Fruit fly (Drosophila melanogaster) whole organism, embryonic: ENCODE measurements around the gene THADA.

Experiments
- Ada2b ChIP-seq: fragments of 200-800 bp; sonication (Bioruptor generic); IDR thresholded peaks from 2 replicates; pipeline ENCODE4 v1.3.6; 2022; ENCODE audit warnings: missing biosample characterization, missing genetic modification characterization
- C15 ChIP-seq: fragments of 200-800 bp; sonication (Bioruptor generic); IDR thresholded peaks from 3 replicates; pipeline ENCODE4 v1.3.6; 2022; ENCODE audit warnings: missing biosample characterization, missing genetic modification characterization
- CG10147 ChIP-seq: fragments of 200-800 bp; sonication (Bioruptor generic); optimal IDR thresholded peaks from 2 replicates; lab custom pipeline; 2019; ENCODE audit warnings: missing biosample characterization, mild to moderate bottlenecking, missing genetic modification characterization, moderate library complexity
- CG10274 ChIP-seq: fragments of 200-800 bp; sonication (Bioruptor generic); optimal IDR thresholded peaks from 3 replicates; lab custom pipeline; 2017; ENCODE audit warnings: missing biosample characterization, mild to moderate bottlenecking, missing genetic modification characterization
- CG11085 ChIP-seq: fragments of 200-800 bp; sonication (Bioruptor generic); IDR thresholded peaks from 2 replicates; pipeline ENCODE4 v1.3.6; 2022; ENCODE audit warnings: missing biosample characterization, missing genetic modification characterization
- CG11247 ChIP-seq: fragments of 200-800 bp; sonication (Bioruptor generic); IDR thresholded peaks from 2 replicates; pipeline ENCODE4 v1.3.6; 2022; ENCODE audit warnings: missing biosample characterization, missing genetic modification characterization
- CG12071 ChIP-seq: fragments of 200-800 bp; sonication (Bioruptor generic); optimal IDR thresholded peaks from 3 replicates; lab custom pipeline; 2018; ENCODE audit warnings: missing biosample characterization, mild to moderate bottlenecking, missing genetic modification characterization
- CG12219 ChIP-seq: fragments of 200-800 bp; sonication (Bioruptor generic); optimal IDR thresholded peaks from 3 replicates; lab custom pipeline; 2018; ENCODE audit warnings: missing biosample characterization, mild to moderate bottlenecking, missing genetic modification characterization
- CG12659 ChIP-seq: fragments of 200-800 bp; sonication (Bioruptor generic); optimal IDR thresholded peaks from 3 replicates; lab custom pipeline; 2017; ENCODE audit warnings: mild to moderate bottlenecking, missing biosample characterization, missing genetic modification reagents, missing genetic modification characterization
- CG13894 ChIP-seq: fragments of 200-800 bp; sonication (Bioruptor generic); optimal IDR thresholded peaks from 3 replicates; lab custom pipeline; 2018; ENCODE audit warnings: missing biosample characterization, mild to moderate bottlenecking, missing genetic modification characterization, moderate library complexity
- CG14050 ChIP-seq: fragments of 200-800 bp; sonication (Bioruptor generic); IDR thresholded peaks from 3 replicates; pipeline ENCODE4 v1.3.6; 2022; ENCODE audit warnings: missing biosample characterization, missing genetic modification characterization
- CG14667 ChIP-seq: fragments of 200-800 bp; sonication (Bioruptor generic); IDR thresholded peaks from 2 replicates; pipeline ENCODE4 v1.3.6; 2022; ENCODE audit warnings: missing biosample characterization, missing genetic modification characterization
- CG17186 ChIP-seq: fragments of 200-800 bp; sonication (Bioruptor generic); optimal IDR thresholded peaks from 3 replicates; lab custom pipeline; 2017; ENCODE audit warnings: missing biosample characterization, missing genetic modification reagents, missing genetic modification characterization
- CG17359 ChIP-seq: fragments of 200-800 bp; sonication (Bioruptor generic); optimal IDR thresholded peaks from 3 replicates; lab custom pipeline; 2018; ENCODE audit warnings: missing biosample characterization, mild to moderate bottlenecking, missing genetic modification characterization, moderate library complexity
- CG17385 ChIP-seq: fragments of 200-800 bp; sonication (Bioruptor generic); optimal IDR thresholded peaks from 3 replicates; lab custom pipeline; 2018; ENCODE audit warnings: missing biosample characterization, mild to moderate bottlenecking, missing genetic modification characterization
- CG31224 ChIP-seq: fragments of 200-800 bp; sonication (Bioruptor generic); IDR thresholded peaks from 2 replicates; pipeline ENCODE4 v1.3.6; 2022; ENCODE audit warnings: missing biosample characterization, missing genetic modification characterization
- CG34224 ChIP-seq: fragments of 200-800 bp; sonication (Bioruptor generic); IDR thresholded peaks from 3 replicates; pipeline ENCODE4 v1.3.6; 2022; ENCODE audit warnings: missing biosample characterization, missing genetic modification characterization; ENCODE audit not compliant: partially characterized antibody
- CG4424 ChIP-seq: fragments of 200-800 bp; sonication (Bioruptor generic); optimal IDR thresholded peaks from 3 replicates; lab custom pipeline; 2016; ENCODE audit warnings: missing biosample characterization, missing genetic modification characterization
- CG4730 ChIP-seq: fragments of 200-800 bp; sonication (Bioruptor generic); IDR thresholded peaks from 2 replicates; pipeline ENCODE4 v1.3.6; 2022; ENCODE audit warnings: missing biosample characterization, missing genetic modification characterization
- CG4854 ChIP-seq: fragments of 200-800 bp; sonication (Bioruptor generic); optimal IDR thresholded peaks from 2 replicates; lab custom pipeline; 2016; ENCODE audit warnings: missing biosample characterization, missing genetic modification characterization, inconsistent platforms
- CG6254 ChIP-seq: fragments of 200-800 bp; sonication (Bioruptor generic); optimal IDR thresholded peaks from 3 replicates; lab custom pipeline; 2017; ENCODE audit warnings: mild to moderate bottlenecking, missing biosample characterization, missing genetic modification reagents, missing genetic modification characterization
- CG6791 ChIP-seq: fragments of 200-800 bp; sonication (Bioruptor generic); IDR thresholded peaks from 3 replicates; pipeline ENCODE4 v1.3.6; 2022; ENCODE audit warnings: missing biosample characterization, missing genetic modification characterization; ENCODE audit not compliant: partially characterized antibody
- CG7271 ChIP-seq: fragments of 200-800 bp; sonication (Bioruptor generic); optimal IDR thresholded peaks from 2 replicates; lab custom pipeline; 2018; ENCODE audit warnings: missing biosample characterization, mild to moderate bottlenecking, missing genetic modification characterization, moderate library complexity
- CG7556 ChIP-seq: fragments of 200-800 bp; sonication (Bioruptor generic); optimal IDR thresholded peaks from 2 replicates; lab custom pipeline; 2017; ENCODE audit warnings: missing biosample characterization, mild to moderate bottlenecking, missing genetic modification characterization
- CG7745 ChIP-seq: fragments of 200-800 bp; sonication (Bioruptor generic); optimal IDR thresholded peaks from 2 replicates; lab custom pipeline; 2018; ENCODE audit warnings: missing biosample characterization, mild to moderate bottlenecking, missing genetic modification characterization, moderate library complexity
- CG8089 ChIP-seq: fragments of 200-800 bp; sonication (Bioruptor generic); optimal IDR thresholded peaks from 3 replicates; lab custom pipeline; 2016; ENCODE audit warnings: missing biosample characterization, missing genetic modification characterization
- CG8765 ChIP-seq: fragments of 200-800 bp; sonication (Bioruptor generic); IDR thresholded peaks from 2 replicates; pipeline ENCODE4 v1.3.6; 2022; ENCODE audit warnings: missing biosample characterization, missing genetic modification characterization
- Dbx ChIP-seq: fragments of 200-800 bp; sonication (Bioruptor generic); IDR thresholded peaks from 3 replicates; pipeline ENCODE4 v1.3.6; 2022; ENCODE audit warnings: missing biosample characterization, missing genetic modification characterization
- Elba2 ChIP-seq: fragments of 200-800 bp; sonication (Bioruptor generic); optimal IDR thresholded peaks from 3 replicates; lab custom pipeline; 2016; ENCODE audit warnings: missing biosample characterization, missing genetic modification characterization
- Hr39 ChIP-seq: fragments of >200 bp; optimal IDR thresholded peaks from 2 replicates; lab custom pipeline; 2017
- Lhr ChIP-seq: fragments of 200-800 bp; sonication (Bioruptor generic); optimal IDR thresholded peaks from 3 replicates; lab custom pipeline; 2017; ENCODE audit warnings: mild to moderate bottlenecking, missing biosample characterization, missing genetic modification reagents, missing genetic modification characterization
- NFAT ChIP-seq: fragments of 200-800 bp; sonication (Bioruptor generic); IDR thresholded peaks from 2 replicates; pipeline ENCODE4 v1.3.6; 2022; ENCODE audit warnings: missing biosample characterization, missing genetic modification characterization
- Spps ChIP-seq: fragments of 200-800 bp; sonication (Bioruptor generic); optimal IDR thresholded peaks from 2 replicates; lab custom pipeline; 2018; ENCODE audit warnings: missing biosample characterization, mild to moderate bottlenecking, missing genetic modification characterization
- bowl ChIP-seq: fragments of 200-800 bp; sonication (Bioruptor generic); IDR thresholded peaks from 2 replicates; pipeline ENCODE4 v1.3.6; 2022; ENCODE audit warnings: missing biosample characterization, missing genetic modification characterization
- crp ChIP-seq, 2 experiments: fragments of 200-800 bp; sonication (Bioruptor generic); optimal IDR thresholded peaks; 2 replicates in 1 of 2; 3 replicates in 1 of 2; lab custom pipeline; 2017; ENCODE audit warnings: missing biosample characterization in 2 of 2, missing genetic modification characterization in 2 of 2, mild to moderate bottlenecking in 1 of 2, moderate library complexity in 1 of 2
- da ChIP-seq: fragments of 200-800 bp; sonication (Bioruptor generic); optimal IDR thresholded peaks from 2 replicates; lab custom pipeline; 2016; ENCODE audit warnings: missing biosample characterization, missing genetic modification characterization
- esg ChIP-seq: fragments of 200-800 bp; sonication (Bioruptor generic); conservative IDR thresholded peaks from 2 replicates; pipeline ENCODE4 v1.3.6; 2022; ENCODE audit warnings: missing biosample characterization, missing genetic modification characterization
- ewg ChIP-seq: fragments of 200-800 bp; sonication (Bioruptor generic); optimal IDR thresholded peaks from 3 replicates; lab custom pipeline; 2017; ENCODE audit warnings: mild to moderate bottlenecking, missing biosample characterization, missing genetic modification reagents, missing genetic modification characterization
- fru ChIP-seq: fragments of >200 bp; optimal IDR thresholded peaks from 2 replicates; lab custom pipeline; 2017
- gsb ChIP-seq: fragments of 200-800 bp; sonication (Bioruptor generic); IDR thresholded peaks from 2 replicates; pipeline ENCODE4 v1.3.6; 2022; ENCODE audit warnings: missing biosample characterization, missing genetic modification characterization
- kni ChIP-seq: fragments of 200-800 bp; sonication (Bioruptor generic); optimal IDR thresholded peaks from 3 replicates; lab custom pipeline; 2017; ENCODE audit warnings: mild to moderate bottlenecking, missing biosample characterization, missing genetic modification reagents, missing genetic modification characterization
- pan ChIP-seq, 4 experiments: fragments of >200 bp in 3 of 4; fragments of 200-800 bp in 1 of 4; sonication (Bioruptor generic) in 1 of 4; optimal IDR thresholded peaks in 3 of 4; IDR thresholded peaks in 1 of 4; 2 replicates each; pipeline versions ENCODE4 v1.3.6 to Lab custom; 2017 to 2022; ENCODE audit warnings: missing biosample characterization in 2 of 4, missing genetic modification characterization in 2 of 4, mixed read lengths in 1 of 4
- peb ChIP-seq: fragments of 200-800 bp; sonication (Bioruptor generic); IDR thresholded peaks from 2 replicates; pipeline ENCODE4 v1.3.6; 2022; ENCODE audit warnings: missing biosample characterization, missing genetic modification characterization
- pnt ChIP-seq: fragments of 200-800 bp; sonication (Bioruptor generic); optimal IDR thresholded peaks from 3 replicates; lab custom pipeline; 2016; ENCODE audit warnings: missing biosample characterization, missing genetic modification characterization
- run ChIP-seq: fragments of 200-800 bp; sonication (Bioruptor generic); optimal IDR thresholded peaks from 3 replicates; lab custom pipeline; 2018; ENCODE audit warnings: missing biosample characterization, mild to moderate bottlenecking, missing genetic modification characterization
- slou ChIP-seq: fragments of 200-800 bp; sonication (Bioruptor generic); optimal IDR thresholded peaks from 3 replicates; lab custom pipeline; 2016; ENCODE audit warnings: missing biosample characterization, missing genetic modification characterization
- sob ChIP-seq: fragments of 200-800 bp; sonication (Bioruptor generic); IDR thresholded peaks from 2 replicates; pipeline ENCODE4 v1.3.6; 2022; ENCODE audit warnings: missing biosample characterization, missing genetic modification characterization
- unc-4 ChIP-seq: fragments of 200-800 bp; sonication (Bioruptor generic); IDR thresholded peaks from 2 replicates; pipeline ENCODE4 v1.3.6; 2022; ENCODE audit warnings: missing biosample characterization, missing genetic modification characterization; ENCODE audit not compliant: partially characterized antibody
- wek ChIP-seq: fragments of 200-800 bp; sonication (Bioruptor generic); optimal IDR thresholded peaks from 3 replicates; lab custom pipeline; 2018; ENCODE audit warnings: missing biosample characterization, mild to moderate bottlenecking, missing genetic modification characterization, moderate library complexity

The THADA gene

dm6 chrX:19889128-19889756 lies 23.9 kb upstream of the THADA start (continued):
- TF ChIP-seq sob (GFP tag; lab: Robert Waterston, UW) (peak; percentile 85), CG10274 (peak; percentile 49), run (tag; lab: Kevin White, UChicago) (peak; percentile 22), Hr39 (lab: Kevin White, UChicago) (no peak), peb (GFP tag; lab: Robert Waterston, UW) (peak; percentile 67), Ada2b (GFP tag; lab: Robert Waterston, UW) (peak; percentile 73), Spps (tag; lab: Kevin White, UChicago) (peak; percentile 47), CG11247 (peak; percentile 62; the same call in 1 of the 2 replicates), CG10147 (GFP tag; lab: Kevin White, UChicago) (peak; percentile 78), CG14667 (GFP tag; lab: Robert Waterston, UW) (peak; percentile 59), CG12219 (peak; percentile 79), CG7556 (GFP tag; lab: Kevin White, UChicago) (peak; percentile 88), CG12071 (peak; percentile 80), CG4854 (GFP tag; lab: Kevin White, UChicago) (peak; percentile 60), CG8089 (GFP tag; lab: Kevin White, UChicago) (peak; percentile 84), Lhr (GFP tag; lab: Kevin White, UChicago) (peak; percentile 48), CG4730 (GFP tag; lab: Robert Waterston, UW) (peak; percentile 73), CG7271 (peak; percentile 14), CG13894 (peak; percentile 77), CG17359 (tag; lab: Kevin White, UChicago) (peak; percentile 82), crp (GFP tag; optimal IDR thresholded peaks at IDR 0.05; lab: Kevin White, UChicago) (peak in 1 of 2 experiments; percentile 41), kni (GFP tag; lab: Kevin White, UChicago) (no peak), CG31224 (peak; percentile 73), CG6254 (GFP tag; lab: Kevin White, UChicago) (peak; percentile 44), CG34224 (GFP tag; lab: Robert Waterston, UW) (no peak), CG4424 (GFP tag; lab: Kevin White, UChicago) (peak; percentile 81), CG7745 (no peak), CG8765 (GFP tag; lab: Robert Waterston, UW) (peak; percentile 87), CG17186 (peak; percentile 23), bowl (GFP tag; lab: Robert Waterston, UW) (no peak), gsb (GFP tag; lab: Robert Waterston, UW) (peak; percentile 64), CG12659 (peak; percentile 72), fru (lab: Kevin White, UChicago) (no peak), wek (GFP tag; lab: Kevin White, UChicago) (peak; percentile 73), da (GFP tag; lab: Kevin White, UChicago) (peak; percentile 57), CG14050 (GFP tag; lab: Robert Waterston, UW) (peak; percentile 68), Dbx (peak; percentile 62), slou (GFP tag; lab: Kevin White, UChicago) (peak; percentile 66), ewg (peak; percentile 67), CG11085 (GFP tag; lab: Robert Waterston, UW) (peak; percentile 72), pan (optimal IDR thresholded peaks at IDR 0.05; lab: Kevin White, UChicago) (no peak), pan (GFP tag; optimal IDR thresholded peaks at IDR 0.05 in 1 of 2, IDR thresholded peaks at IDR 0.05 in 1 of 2) (peak in 1 of 2 experiments; percentile 84), CG17385 (GFP tag; lab: Kevin White, UChicago) (peak; percentile 75), C15 (GFP tag; lab: Robert Waterston, UW) (peak; percentile 59; the same call in 1 of the 3 replicates), CG6791 (GFP tag; lab: Robert Waterston, UW) (no peak), NFAT (GFP tag; lab: Robert Waterston, UW) (peak; percentile 78), esg (GFP tag; lab: Robert Waterston, UW) (peak; percentile 78), pnt (GFP tag; lab: Kevin White, UChicago) (peak; percentile 91), Elba2 (GFP tag; lab: Kevin White, UChicago) (peak; percentile 77), unc-4 (GFP tag; lab: Robert Waterston, UW) (no peak)
